Fruit fly (Drosophila melanogaster) whole organism, prepupa: ENCODE measurements around the gene CG14715.

Source experiments
- CG10631 ChIP-seq: fragments of 200-800 bp; sonication (Bioruptor generic); optimal IDR thresholded peaks from 2 replicates; lab custom pipeline; 2016; ENCODE audit warnings: missing biosample characterization, missing genetic modification characterization
- CG10669 ChIP-seq: fragments of 200-800 bp; sonication (Bioruptor generic); optimal IDR thresholded peaks from 3 replicates; lab custom pipeline; 2018; ENCODE audit warnings: missing biosample characterization, mild to moderate bottlenecking, missing genetic modification characterization, moderate library complexity
- CG11762 ChIP-seq: fragments of 200-800 bp; sonication (Bioruptor generic); optimal IDR thresholded peaks from 3 replicates; lab custom pipeline; 2016; ENCODE audit warnings: missing biosample characterization, missing genetic modification characterization; ENCODE audit not compliant: insufficient read depth
- CG11902 ChIP-seq: fragments of 200-800 bp; sonication (Bioruptor generic); optimal IDR thresholded peaks from 3 replicates; lab custom pipeline; 2016; ENCODE audit warnings: missing biosample characterization, missing genetic modification characterization
- CG1621 ChIP-seq: fragments of 200-800 bp; sonication (Bioruptor generic); optimal IDR thresholded peaks from 3 replicates; lab custom pipeline; 2018; ENCODE audit warnings: missing biosample characterization, mild to moderate bottlenecking, missing genetic modification characterization
- CG16779 ChIP-seq: fragments of 200-800 bp; sonication (Bioruptor generic); optimal IDR thresholded peaks from 3 replicates; lab custom pipeline; 2017; ENCODE audit warnings: missing biosample characterization, mild to moderate bottlenecking, missing genetic modification characterization
- CG3032 ChIP-seq: fragments of 200-800 bp; optimal IDR thresholded peaks from 2 replicates; lab custom pipeline; 2019; ENCODE audit warnings: missing biosample characterization, mild to moderate bottlenecking, missing genetic modification characterization, moderate library complexity
- CG31627 ChIP-seq: fragments of 200-800 bp; sonication (Bioruptor generic); optimal IDR thresholded peaks from 3 replicates; lab custom pipeline; 2016; ENCODE audit warnings: missing biosample characterization, missing genetic modification characterization
- CG32006 ChIP-seq: fragments of 200-800 bp; sonication (Bioruptor generic); optimal IDR thresholded peaks from 3 replicates; lab custom pipeline; 2017; ENCODE audit warnings: missing biosample characterization, mild to moderate bottlenecking, missing genetic modification characterization
- CG34406 ChIP-seq: fragments of 200-800 bp; sonication (Bioruptor generic); optimal IDR thresholded peaks from 3 replicates; lab custom pipeline; 2016; ENCODE audit warnings: missing biosample characterization, missing genetic modification characterization
- CG3919 ChIP-seq: fragments of 200-800 bp; sonication (Bioruptor generic); optimal IDR thresholded peaks from 3 replicates; lab custom pipeline; 2016; ENCODE audit warnings: missing biosample characterization, missing genetic modification characterization
- CG4318 ChIP-seq: fragments of 200-800 bp; sonication (Bioruptor generic); optimal IDR thresholded peaks from 3 replicates; lab custom pipeline; 2017; ENCODE audit warnings: missing biosample characterization, mild to moderate bottlenecking, missing genetic modification characterization
- CG6163 ChIP-seq: fragments of 200-800 bp; sonication (Bioruptor generic); IDR thresholded peaks from 3 replicates; pipeline ENCODE4 v1.3.6; 2022; ENCODE audit warnings: missing biosample characterization, missing genetic modification characterization
- CG6276 ChIP-seq: fragments of 200-800 bp; sonication (Bioruptor generic); optimal IDR thresholded peaks from 2 replicates; lab custom pipeline; 2017; ENCODE audit warnings: missing biosample characterization, mild to moderate bottlenecking, missing genetic modification characterization
- CG6792 ChIP-seq: fragments of 200-800 bp; sonication (Bioruptor generic); optimal IDR thresholded peaks from 3 replicates; lab custom pipeline; 2016; ENCODE audit warnings: missing biosample characterization, missing genetic modification characterization
- CG6808 ChIP-seq: fragments of 200-800 bp; sonication (Bioruptor generic); optimal IDR thresholded peaks from 3 replicates; lab custom pipeline; 2017; ENCODE audit warnings: missing biosample characterization, missing genetic modification characterization, mild to moderate bottlenecking, moderate library complexity, missing genetic modification reagents
- CG6854 ChIP-seq: fragments of 200-800 bp; sonication (Bioruptor generic); optimal IDR thresholded peaks from 2 replicates; lab custom pipeline; 2017; ENCODE audit warnings: missing biosample characterization, mild to moderate bottlenecking, missing genetic modification characterization
- CG8119 ChIP-seq: fragments of 200-800 bp; sonication (Bioruptor generic); IDR thresholded peaks from 3 replicates; pipeline ENCODE4 v1.3.6; 2022; ENCODE audit warnings: missing biosample characterization, missing genetic modification characterization
- CG8319 ChIP-seq: fragments of 200-800 bp; sonication (Bioruptor generic); optimal IDR thresholded peaks from 3 replicates; lab custom pipeline; 2016; ENCODE audit warnings: missing biosample characterization, missing genetic modification characterization
- CG8632 ChIP-seq: fragments of 200-800 bp; sonication (Bioruptor generic); optimal IDR thresholded peaks from 3 replicates; lab custom pipeline; 2016; ENCODE audit warnings: missing biosample characterization, missing genetic modification characterization
- Eip78C ChIP-seq: fragments of 200-800 bp; sonication (Bioruptor generic); peaks from one replicate; lab custom pipeline; 2016; ENCODE audit warnings: missing biosample characterization, missing genetic modification characterization
- Eip93F ChIP-seq: fragments of 200-800 bp; sonication (Bioruptor generic); optimal IDR thresholded peaks from 2 replicates; lab custom pipeline; 2016; ENCODE audit warnings: missing biosample characterization, mild to moderate bottlenecking, missing genetic modification characterization
- Ets21C ChIP-seq: fragments of 200-800 bp; sonication (Bioruptor generic); optimal IDR thresholded peaks from 3 replicates; lab custom pipeline; 2016; ENCODE audit warnings: missing biosample characterization, missing genetic modification characterization
- Gug ChIP-seq: fragments of 200-800 bp; sonication (Bioruptor generic); IDR thresholded peaks from 2 replicates; pipeline ENCODE4 v1.3.6; 2022; ENCODE audit warnings: missing biosample characterization, missing genetic modification characterization
- Hr38 ChIP-seq: sonication (Bioruptor generic); optimal IDR thresholded peaks from 2 replicates; lab custom pipeline; 2016; ENCODE audit warnings: missing biosample characterization, missing genetic modification characterization
- Hr39 ChIP-seq: fragments of 200-800 bp; sonication (Bioruptor generic); optimal IDR thresholded peaks from 2 replicates; lab custom pipeline; 2016; ENCODE audit warnings: missing biosample characterization, missing genetic modification characterization
- Hr4 ChIP-seq: fragments of 200-800 bp; sonication (Bioruptor generic); optimal IDR thresholded peaks from 3 replicates; lab custom pipeline; 2016; ENCODE audit warnings: missing biosample characterization, missing genetic modification characterization
- Lpt ChIP-seq: fragments of 200-800 bp; sonication (Bioruptor generic); optimal IDR thresholded peaks from 3 replicates; lab custom pipeline; 2016; ENCODE audit warnings: missing biosample characterization, missing genetic modification characterization
- Met ChIP-seq: fragments of 200-800 bp; sonication (Bioruptor generic); optimal IDR thresholded peaks from 3 replicates; lab custom pipeline; 2016; ENCODE audit warnings: missing biosample characterization, missing genetic modification characterization
- OdsH ChIP-seq: fragments of 200-800 bp; sonication (Bioruptor generic); optimal IDR thresholded peaks from 3 replicates; lab custom pipeline; 2016; ENCODE audit warnings: missing biosample characterization, missing genetic modification characterization
- Smox ChIP-seq: fragments of 200-800 bp; sonication (Bioruptor generic); optimal IDR thresholded peaks from 3 replicates; lab custom pipeline; 2016; ENCODE audit warnings: missing biosample characterization, missing genetic modification characterization
- Sox102F ChIP-seq: fragments of 200-800 bp; sonication (Bioruptor generic); optimal IDR thresholded peaks from 2 replicates; lab custom pipeline; 2016; ENCODE audit warnings: missing biosample characterization, mild to moderate bottlenecking, missing genetic modification characterization
- Sox14 ChIP-seq: fragments of 200-800 bp; sonication (Bioruptor generic); optimal IDR thresholded peaks from 3 replicates; lab custom pipeline; 2016; ENCODE audit warnings: missing biosample characterization, missing genetic modification characterization
- Sox15 ChIP-seq: fragments of 200-800 bp; sonication (Bioruptor generic); optimal IDR thresholded peaks from 3 replicates; lab custom pipeline; 2016; ENCODE audit warnings: missing biosample characterization, missing genetic modification characterization
- achi ChIP-seq: fragments of 200-800 bp; sonication (Bioruptor generic); optimal IDR thresholded peaks from 3 replicates; lab custom pipeline; 2016; ENCODE audit warnings: missing biosample characterization, missing genetic modification characterization
- cyc ChIP-seq: fragments of 200-800 bp; sonication (Bioruptor generic); optimal IDR thresholded peaks from 3 replicates; lab custom pipeline; 2016; ENCODE audit warnings: missing biosample characterization, missing genetic modification characterization
- dac ChIP-seq: fragments of 200-800 bp; sonication (Bioruptor generic); optimal IDR thresholded peaks from 2 replicates; lab custom pipeline; 2017; ENCODE audit warnings: missing biosample characterization, mild to moderate bottlenecking, missing genetic modification characterization
- dsx ChIP-seq: fragments of 200-800 bp; optimal IDR thresholded peaks from 3 replicates; lab custom pipeline; 2019; ENCODE audit warnings: missing biosample characterization, mild to moderate bottlenecking, missing genetic modification characterization, moderate library complexity; ENCODE audit not compliant: poor library complexity, severe bottlenecking
- eg ChIP-seq: fragments of 200-800 bp; sonication (Bioruptor generic); IDR thresholded peaks from 3 replicates; pipeline ENCODE4 v1.3.6; 2022; ENCODE audit warnings: missing biosample characterization, missing genetic modification characterization
- esn ChIP-seq: fragments of 200-800 bp; sonication (Bioruptor generic); optimal IDR thresholded peaks from 2 replicates; lab custom pipeline; 2016; ENCODE audit warnings: missing biosample characterization, mild to moderate bottlenecking, missing genetic modification characterization, moderate library complexity
- fd85E ChIP-seq: fragments of 200-800 bp; sonication (Bioruptor generic); optimal IDR thresholded peaks from 3 replicates; lab custom pipeline; 2016; ENCODE audit warnings: missing biosample characterization, missing genetic modification characterization
- pdm3 ChIP-seq: fragments of 200-800 bp; sonication (Bioruptor generic); optimal IDR thresholded peaks from 3 replicates; lab custom pipeline; 2016; ENCODE audit warnings: missing biosample characterization, missing genetic modification characterization
- spab ChIP-seq: fragments of 200-800 bp; sonication (Bioruptor generic); optimal IDR thresholded peaks from 2 replicates; lab custom pipeline; 2017; ENCODE audit warnings: missing biosample characterization, mild to moderate bottlenecking, missing genetic modification characterization, missing genetic modification reagents
- ss ChIP-seq, 2 experiments: fragments of 200-800 bp; sonication (Bioruptor generic); optimal IDR thresholded peaks; 2 replicates in 1 of 2; 3 replicates in 1 of 2; lab custom pipeline; 2017 to 2018; ENCODE audit warnings: mild to moderate bottlenecking in 2 of 2, missing biosample characterization in 2 of 2, missing genetic modification characterization in 2 of 2, moderate library complexity in 1 of 2
- svp ChIP-seq: fragments of 200-800 bp; sonication (Bioruptor generic); peaks from one replicate; lab custom pipeline; 2016; ENCODE audit warnings: missing biosample characterization, missing genetic modification characterization
- topi ChIP-seq: fragments of 200-800 bp; sonication (Bioruptor generic); optimal IDR thresholded peaks from 3 replicates; lab custom pipeline; 2016; ENCODE audit warnings: missing biosample characterization, missing genetic modification characterization
- vri ChIP-seq: fragments of 200-800 bp; sonication (Bioruptor generic); optimal IDR thresholded peaks from 3 replicates; lab custom pipeline; 2016; ENCODE audit warnings: missing biosample characterization, mild to moderate bottlenecking, missing genetic modification characterization

CG14715 gene

DNA sequence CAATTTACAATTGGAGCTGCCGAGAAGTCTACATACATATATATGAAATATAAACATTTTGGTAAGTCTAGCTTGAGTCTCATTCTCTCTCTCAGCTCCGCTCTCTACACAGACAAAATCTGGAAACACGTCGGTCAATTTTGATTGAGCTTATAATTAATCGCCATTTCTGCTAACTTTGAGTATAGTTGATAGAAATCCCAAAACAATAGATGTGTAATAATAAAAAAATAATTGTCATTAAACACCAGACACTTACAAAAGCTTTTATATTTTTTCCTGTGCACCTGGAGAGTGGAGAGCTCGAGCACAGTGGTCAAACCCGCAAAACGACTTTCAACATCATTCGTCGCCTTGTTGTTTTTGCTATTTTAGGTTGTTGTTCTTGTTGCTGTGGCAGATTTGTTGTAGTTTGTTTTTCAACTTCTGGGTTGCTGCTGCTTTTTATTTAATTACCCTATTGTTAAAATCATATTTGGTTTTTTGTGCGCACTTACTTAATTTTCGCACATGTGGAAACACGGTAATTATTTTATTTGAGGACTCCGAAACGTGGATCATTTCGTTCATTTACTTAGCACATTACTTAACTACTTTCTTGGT is 17.3 kb upstream of the CG14715 start (continued):
- TF ChIP-seq Hr39 (GFP tag; lab: Kevin White, UChicago) (peak; percentile 98), CG6163 (GFP tag; lab: Robert Waterston, UW) (peak; percentile 99), Lpt (peak; percentile 99), Met (GFP tag; lab: Kevin White, UChicago) (peak; percentile 99), CG10669 (GFP tag; lab: Kevin White, UChicago) (peak; percentile 99), CG3919 (GFP tag; lab: Kevin White, UChicago) (peak; percentile 99), OdsH (GFP tag; lab: Kevin White, UChicago) (peak; percentile 99), svp (GFP tag; lab: Kevin White, UChicago) (peak; percentile 99), CG16779 (tag; lab: Kevin White, UChicago) (peak; percentile 98), Sox14 (peak; percentile 99), Smox (GFP tag; lab: Kevin White, UChicago) (peak; percentile 98), CG6792 (GFP tag; lab: Kevin White, UChicago) (peak; percentile 99), vri (peak; percentile 98), Sox15 (GFP tag; lab: Kevin White, UChicago) (peak; percentile 98), achi (peak; percentile 99), topi (GFP tag; lab: Kevin White, UChicago) (peak; percentile 99), pdm3 (peak; percentile 99), esn (peak; percentile 99), Hr4 (GFP tag; lab: Kevin White, UChicago) (peak; percentile 99), CG8119 (GFP tag; lab: Robert Waterston, UW) (peak; percentile 99), CG10631 (GFP tag; lab: Kevin White, UChicago) (peak; percentile 99), CG11902 (GFP tag; lab: Kevin White, UChicago) (peak; percentile 98)

DNA sequence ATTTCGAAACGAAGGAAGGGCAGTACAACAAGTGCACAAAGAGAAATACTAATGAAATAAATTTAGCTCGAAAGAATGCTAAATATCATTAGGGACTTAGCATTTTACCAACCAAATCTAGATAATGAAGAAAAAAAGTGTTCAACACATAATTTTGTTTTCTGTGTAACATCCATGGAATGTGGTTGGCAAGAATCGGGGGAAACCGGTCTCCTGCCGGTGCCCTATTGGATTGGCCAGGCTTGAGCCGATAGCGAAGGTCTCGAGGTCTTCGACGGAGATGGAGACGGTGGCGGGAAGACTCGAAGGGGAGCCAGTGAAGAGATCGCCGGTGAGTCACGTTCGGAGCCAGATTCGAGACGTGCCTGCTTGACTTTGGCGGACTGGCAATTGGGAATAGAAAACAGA is 16.2 kb upstream of the CG14715 start:
- TF ChIP-seq CG32006 (peak; percentile 69), CG11902 (GFP tag; lab: Kevin White, UChicago) (peak; percentile 64), Sox102F (peak; percentile 89), fd85E (GFP tag; lab: Kevin White, UChicago) (no peak), Lpt (peak; percentile 77), Eip78C (GFP tag; lab: Kevin White, UChicago) (peak; percentile 98), CG31627 (GFP tag; lab: Kevin White, UChicago) (peak; percentile 81), ss (GFP tag; optimal IDR thresholded peaks at IDR 0.05; lab: Kevin White, UChicago) (peak; percentile 82 to 86), spab (GFP tag; lab: Kevin White, UChicago) (peak; percentile 81), CG6808 (GFP tag; lab: Kevin White, UChicago) (peak; percentile 84), CG3032 (tag; lab: Kevin White, UChicago) (peak; percentile 84), Ets21C (GFP tag; lab: Kevin White, UChicago) (peak; percentile 77), cyc (GFP tag; lab: Kevin White, UChicago) (peak; percentile 88), CG1621 (tag; lab: Kevin White, UChicago) (peak; percentile 73), dac (GFP tag; lab: Kevin White, UChicago) (peak; percentile 16), CG4318 (GFP tag; lab: Kevin White, UChicago) (peak; percentile 25), CG3919 (GFP tag; lab: Kevin White, UChicago) (peak; percentile 91), eg (GFP tag; lab: Robert Waterston, UW) (peak; percentile 75), CG6163 (GFP tag; lab: Robert Waterston, UW) (peak; percentile 89), Hr38 (GFP tag; lab: Kevin White, UChicago) (no peak), CG6854 (GFP tag; lab: Kevin White, UChicago) (peak; percentile 69), CG11762 (GFP tag; lab: Kevin White, UChicago) (peak; percentile 77), CG10669 (GFP tag; lab: Kevin White, UChicago) (peak; percentile 88), Sox14 (peak; percentile 90), Eip93F (peak; percentile 10), svp (GFP tag; lab: Kevin White, UChicago) (peak; percentile 98), vri (peak; percentile 90), OdsH (GFP tag; lab: Kevin White, UChicago) (peak; percentile 87), CG8319 (GFP tag; lab: Kevin White, UChicago) (peak; percentile 83), CG6792 (GFP tag; lab: Kevin White, UChicago) (peak; percentile 86), topi (GFP tag; lab: Kevin White, UChicago) (peak; percentile 89), dsx (GFP tag; lab: Kevin White, UChicago) (peak; percentile 90), CG8632 (peak; percentile 76), Met (GFP tag; lab: Kevin White, UChicago) (peak; percentile 91), CG34406 (GFP tag; lab: Kevin White, UChicago) (peak; percentile 83), CG6276 (GFP tag; lab: Kevin White, UChicago) (peak; percentile 47), Gug (GFP tag; lab: Robert Waterston, UW) (peak; percentile 57), CG8119 (GFP tag; lab: Robert Waterston, UW) (peak; percentile 67)
